Fruit fly (Drosophila melanogaster): ENCODE data around the gene Lsd-2.

The Lsd-2 gene

DNA sequence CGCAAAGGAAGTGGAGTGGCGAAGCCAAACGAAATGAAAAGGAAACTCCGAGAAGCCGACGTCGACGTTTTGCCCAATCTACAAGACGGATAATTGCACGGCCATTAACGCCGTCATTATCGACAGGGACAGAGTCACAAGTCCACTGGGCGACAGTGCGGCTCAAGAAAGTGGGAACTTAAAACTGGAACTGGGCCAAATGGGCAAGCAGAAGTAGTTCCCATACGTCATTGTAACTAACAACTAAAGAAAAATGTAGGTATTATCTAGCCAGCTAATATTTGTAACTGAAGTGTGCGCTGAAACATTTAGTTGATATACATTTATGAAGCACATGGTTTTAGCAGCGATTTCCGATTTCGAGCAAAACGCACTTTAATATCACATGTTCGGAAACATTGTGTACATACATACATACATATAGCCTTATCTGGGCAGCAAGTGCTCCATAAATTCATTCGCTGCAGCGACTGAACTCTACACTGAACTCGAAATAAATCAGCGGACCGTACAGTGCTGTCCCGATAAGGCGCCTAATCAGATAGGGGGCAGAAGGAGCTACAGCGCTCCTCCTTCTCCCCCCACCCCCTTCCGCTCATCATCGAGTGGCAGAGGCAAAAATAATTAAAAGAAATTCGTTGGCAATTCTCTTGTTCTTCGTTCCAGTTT lies 5.1 kb downstream of the Lsd-2 start (continued):
- TF ChIP-seq CG10267 (tag; optimal IDR thresholded peaks at IDR 0.05) (no peak), Dbx (GFP tag; IDR thresholded peaks at IDR 0.05) (peak; percentile 25; the same call in 1 of the 3 replicates), CG12155 (GFP tag; optimal IDR thresholded peaks at IDR 0.05) (no peak), CG32532 (GFP tag; IDR thresholded peaks at IDR 0.05) (no peak), sob (GFP tag; IDR thresholded peaks at IDR 0.05) (peak; percentile 49; the same call in 1 of the 2 replicates), tin (GFP tag; optimal IDR thresholded peaks at IDR 0.05) (no peak), ap (GFP tag; IDR thresholded peaks at IDR 0.05) (no peak), zfh1 (GFP tag; IDR thresholded peaks at IDR 0.05) (no peak), Rx (GFP tag; IDR thresholded peaks at IDR 0.05) (no peak), oc (tag; optimal IDR thresholded peaks at IDR 0.05) (no peak), Trl (optimal IDR thresholded peaks at IDR 0.05) (no peak), Trl (GFP tag; optimal IDR thresholded peaks at IDR 0.05) (no peak), CG16813 (GFP tag; IDR thresholded peaks at IDR 0.05; ENCODE audit: partially characterized antibody) (no peak), tio (GFP tag; optimal IDR thresholded peaks at IDR 0.05) (no peak), CG7372 (GFP tag; IDR thresholded peaks at IDR 0.05) (no peak), exex (tag; optimal IDR thresholded peaks at IDR 0.05) (peak; percentile 63), sna (GFP tag; IDR thresholded peaks at IDR 0.05; ENCODE audit: partially characterized antibody) (no peak), Hr78 (GFP tag; optimal IDR thresholded peaks at IDR 0.05) (peak in 1 of 2 experiments; percentile 46), Opbp (GFP tag; IDR thresholded peaks at IDR 0.05; ENCODE audit: partially characterized antibody) (no peak), CG10274 (GFP tag; optimal IDR thresholded peaks at IDR 0.05) (no peak), bowl (GFP tag; IDR thresholded peaks at IDR 0.05) (no peak), shn (GFP tag; optimal IDR thresholded peaks at IDR 0.05) (no peak), bsh (GFP tag; optimal IDR thresholded peaks at IDR 0.05) (peak in 1 of 2 experiments; percentile 0), CG10366 (GFP tag; IDR thresholded peaks at IDR 0.05) (no peak), C15 (GFP tag; IDR thresholded peaks at IDR 0.05) (no peak), CG11085 (GFP tag; IDR thresholded peaks at IDR 0.05) (no peak), CG13424 (tag; optimal IDR thresholded peaks at IDR 0.05) (no peak), CG18599 (GFP tag; optimal IDR thresholded peaks at IDR 0.05) (peak; percentile 31), slou (GFP tag; optimal IDR thresholded peaks at IDR 0.05) (no peak), grau (tag; optimal IDR thresholded peaks at IDR 0.05) (peak; percentile 12), CG3407 (GFP tag; optimal IDR thresholded peaks at IDR 0.05) (no peak), lbe (GFP tag; optimal IDR thresholded peaks at IDR 0.05) (peak; percentile 29), CG14441 (GFP tag; IDR thresholded peaks at IDR 0.05) (no peak), Vsx1 (GFP tag; optimal IDR thresholded peaks at IDR 0.05) (no peak), CG2712 (tag; optimal IDR thresholded peaks at IDR 0.05) (no peak), ci (GFP tag; IDR thresholded peaks at IDR 0.05) (no peak), CG10147 (GFP tag; optimal IDR thresholded peaks at IDR 0.05) (no peak), Drgx (GFP tag; IDR thresholded peaks at IDR 0.05) (peak; percentile 42; the same call in 1 of the 2 replicates), CG15514 (GFP tag; optimal IDR thresholded peaks at IDR 0.05) (peak; percentile 1), grn (GFP tag; optimal IDR thresholded peaks at IDR 0.05) (peak; percentile 62), bcd (GFP tag; optimal IDR thresholded peaks at IDR 0.05) (no peak), Mes4 (GFP tag; optimal IDR thresholded peaks at IDR 0.05) (no peak), odd (GFP tag; optimal IDR thresholded peaks at IDR 0.05) (no peak), CG7963 (GFP tag; IDR thresholded peaks at IDR 0.05; ENCODE audit: partially characterized antibody) (no peak), PHDP (tag; optimal IDR thresholded peaks at IDR 0.05) (no peak), z (GFP tag; IDR thresholded peaks at IDR 0.05) (no peak), YL-1 (GFP tag; optimal IDR thresholded peaks at IDR 0.05) (no peak), sug (tag; optimal IDR thresholded peaks at IDR 0.05) (peak; percentile 15), Scr (GFP tag; IDR thresholded peaks at IDR 0.05; ENCODE audit: partially characterized antibody) (no peak), CoRest (tag; optimal IDR thresholded peaks at IDR 0.05) (no peak)
